Fruit fly (Drosophila melanogaster) S2 (cell line): ENCODE measurements around the gene Snx21.

ENCODE experiments used
- CG8478 ChIP-seq: fragments of >200 bp; optimal IDR thresholded peaks from 2 replicates; lab custom pipeline; 2018
- CTCF ChIP-seq, 2 experiments: fragments of >200 bp; optimal IDR thresholded peaks; 2 replicates each; lab custom pipeline; 2018

- TF ChIP-seq CG8478 (lab: Kevin White, UChicago) = no peak
- TF ChIP-seq CTCF (optimal IDR thresholded peaks at IDR 0.05; lab: Kevin White, UChicago) = no peak
Observed at dm6 chr2L:2755323-2755695, 10.2 kb downstream of the Snx21 start.
